Fruit fly (Drosophila melanogaster): ENCODE measurements around the gene spi.
A peak's percentile ranks its signal among the peaks of the same experiment; 100 is the strongest.

The spi gene

dm6 chr2L:19586436-19587333 lies 9.6 kb upstream of the spi start, which contains the start of gene Lar (continued):
- TF ChIP-seq Asciz (GFP tag; optimal IDR thresholded peaks at IDR 0.05) (no peak), CG16863 (GFP tag; optimal IDR thresholded peaks at IDR 0.05) (peak; percentile 52), Lhr (GFP tag; optimal IDR thresholded peaks at IDR 0.05) (peak; percentile 58), CG4730 (GFP tag; IDR thresholded peaks at IDR 0.05) (0 out of 2 replicates have a peak, but pooled peaks have one; percentile 9), CG4282 (GFP tag; optimal IDR thresholded peaks at IDR 0.05) (peak; percentile 50), nau (GFP tag; optimal IDR thresholded peaks at IDR 0.05) (no peak), gsb (GFP tag; IDR thresholded peaks at IDR 0.05) (no peak), Hmr (GFP tag; optimal IDR thresholded peaks at IDR 0.05) (peak; percentile 48), B-H1 (GFP tag; IDR thresholded peaks at IDR 0.05) (peak; percentile 19; the same call in 1 of the 3 replicates), ara (GFP tag; IDR thresholded peaks at IDR 0.05) (peak; percentile 49), CG1603 (tag; optimal IDR thresholded peaks at IDR 0.05) (peak; percentile 60), CG2199 (GFP tag; IDR thresholded peaks at IDR 0.05) (no peak), wek (GFP tag; optimal IDR thresholded peaks at IDR 0.05) (no peak), Poxn (GFP tag; IDR thresholded peaks at IDR 0.05) (no peak), sd (tag; optimal IDR thresholded peaks at IDR 0.05) (peak; percentile 32), CG11723 (GFP tag; optimal IDR thresholded peaks at IDR 0.05) (peak; percentile 34), CG14860 (GFP tag; IDR thresholded peaks at IDR 0.05; ENCODE audit: partially characterized antibody) (no peak), CG15696 (tag; optimal IDR thresholded peaks at IDR 0.05) (peak; percentile 49), tin (GFP tag; optimal IDR thresholded peaks at IDR 0.05) (peak; percentile 39), Dbx (GFP tag; IDR thresholded peaks at IDR 0.05) (peak; percentile 76), nerfin-2 (GFP tag; IDR thresholded peaks at IDR 0.05; ENCODE audit: partially characterized antibody) (no peak), CkIIα-i1 (GFP tag; IDR thresholded peaks at IDR 0.05) (0 out of 2 replicates have a peak, but pooled peaks have one; percentile 24), schlank (tag; optimal IDR thresholded peaks at IDR 0.05) (no peak), en (GFP tag; optimal IDR thresholded peaks at IDR 0.05) (peak; percentile 43), ac (GFP tag; optimal IDR thresholded peaks at IDR 0.05) (no peak), Dad (GFP tag; optimal IDR thresholded peaks at IDR 0.05) (peak; percentile 53), Mes4 (GFP tag; optimal IDR thresholded peaks at IDR 0.05) (peak; percentile 39), pnt (GFP tag; optimal IDR thresholded peaks at IDR 0.05) (peak; percentile 36), BtbVII (GFP tag; optimal IDR thresholded peaks at IDR 0.05) (no peak), CG8924 (tag; optimal IDR thresholded peaks at IDR 0.05) (peak; percentile 65), CG18619 (GFP tag; optimal IDR thresholded peaks at IDR 0.05) (peak; percentile 74), dimm (GFP tag; IDR thresholded peaks at IDR 0.05) (no peak), CG8290 (GFP tag; optimal IDR thresholded peaks at IDR 0.05) (no peak), CG8290 (tag; optimal IDR thresholded peaks at IDR 0.05) (peak; percentile 17 to 81), sna (GFP tag; IDR thresholded peaks at IDR 0.05; ENCODE audit: partially characterized antibody) (0 out of 2 replicates have a peak, but pooled peaks have one; percentile 14), gem (tag; optimal IDR thresholded peaks at IDR 0.05) (peak; percentile 68), CG33557 (GFP tag; optimal IDR thresholded peaks at IDR 0.05) (no peak), abd-A (tag; optimal IDR thresholded peaks at IDR 0.05) (no peak), CG13624 (GFP tag; optimal IDR thresholded peaks at IDR 0.05) (peak; percentile 67), Med (GFP tag) (peak; percentile 93), Elba2 (GFP tag; optimal IDR thresholded peaks at IDR 0.05) (no peak), CG11085 (GFP tag; IDR thresholded peaks at IDR 0.05) (no peak), CG7928 (GFP tag; optimal IDR thresholded peaks at IDR 0.05) (peak; percentile 99), kni (GFP tag; optimal IDR thresholded peaks at IDR 0.05) (peak; percentile 41), CG13123 (GFP tag; optimal IDR thresholded peaks at IDR 0.05) (no peak), CG3995 (GFP tag; optimal IDR thresholded peaks at IDR 0.05) (peak; percentile 96), knrl (GFP tag; IDR thresholded peaks at IDR 0.05; ENCODE audit: partially characterized antibody) (peak; percentile 46; the same call in 2 of the 3 replicates), vvl (GFP tag; IDR thresholded peaks at IDR 0.05) (peak; percentile 75)
